Worm (Caenorhabditis elegans) whole organism, L4 larva: ENCODE results near the gene ama-1.

Experiments used
- Y105C5A.15 ChIP-seq: fragments of 200-800 bp; sonication (Bioruptor generic); IDR thresholded peaks from 2 replicates; pipeline ENCODE4 v1.3.6; 2022; ENCODE audit warnings: missing genetic modification characterization, missing compliant biosample characterization
- ZK546.5 ChIP-seq, 2 experiments: sonication (generic microtip); optimal IDR thresholded peaks; 2 replicates each; lab custom pipeline; 2017; ENCODE audit warnings: missing biosample characterization in 2 of 2, missing genetic modification characterization in 2 of 2
- ama-1 ChIP-seq: fragments of 150-350 bp; optimal IDR thresholded peaks from 2 replicates; lab custom pipeline; 2014; ENCODE audit warnings: inconsistent platforms, mixed read lengths
- nhr-111 ChIP-seq: fragments of 200-800 bp; sonication (Bioruptor generic); optimal IDR thresholded peaks from 2 replicates; lab custom pipeline; 2018; ENCODE audit warnings: mild to moderate bottlenecking, missing genetic modification characterization, missing compliant biosample characterization
- pha-4 ChIP-seq, 2 experiments: fragments of 150-350 bp in 1 of 2; fragments of 200-800 bp in 1 of 2; sonication (Bioruptor generic) in 1 of 2; IDR thresholded peaks in 1 of 2; optimal IDR thresholded peaks in 1 of 2; 2 replicates each; pipeline versions ENCODE4 v1.3.6 to Lab custom; 2014 to 2022; ENCODE audit warnings: missing genetic modification characterization in 2 of 2, missing genetic modification reagents in 2 of 2, missing biosample characterization in 1 of 2, missing compliant biosample characterization in 1 of 2
- unc-62 ChIP-seq, 3 experiments: fragments of 150-350 bp in 1 of 3; sonication (generic microtip); optimal IDR thresholded peaks in 2 of 3; peaks in 1 of 3; 1 replicate in 1 of 3; 2 replicates in 2 of 3; lab custom pipeline; 2014 to 2017; ENCODE audit warnings: missing biosample characterization in 3 of 3, missing genetic modification characterization in 3 of 3, missing genetic modification reagents in 3 of 3, missing genotype in 1 of 3
- ztf-7 ChIP-seq: fragments of 150-350 bp; optimal IDR thresholded peaks from 2 replicates; lab custom pipeline; 2014; ENCODE audit warnings: missing biosample characterization, missing genetic modification characterization

ce11 chrIV:4212733-4213132, 35.1 kb upstream of the ama-1 start:
- no peak for TF ChIP-seq ZK546.5 (tag; optimal IDR thresholded peaks at IDR 0.05; lab: Kevin White, UChicago)
- no peak for TF ChIP-seq Y105C5A.15 (GFP tag; lab: Robert Waterston, UW)
- no peak for TF ChIP-seq pha-4 (GFP tag; IDR thresholded peaks at IDR 0.05; lab: Robert Waterston, UW)
- no peak for TF ChIP-seq pha-4 (tag; optimal IDR thresholded peaks at IDR 0.05; lab: Kevin White, UChicago)
- no peak for TF ChIP-seq ama-1 (lab: Kevin White, UChicago)
- TF ChIP-seq nhr-111 (GFP tag; lab: Kevin White, UChicago) = no peak
- no peak for TF ChIP-seq ztf-7 (tag; lab: Kevin White, UChicago)
- peak in 1 of 2 experiments; percentile 74 for TF ChIP-seq unc-62 (GFP tag; optimal IDR thresholded peaks at IDR 0.05 in 1 of 2; lab: Kevin White, UChicago)
- no peak for TF ChIP-seq unc-62 (tag; optimal IDR thresholded peaks at IDR 0.05; lab: Kevin White, UChicago)
